Worm (Caenorhabditis elegans) whole organism, young adult: ENCODE data around the gene D2045.8.

Experiments used
- B0336.3 ChIP-seq: fragments of 200-800 bp; sonication (Bioruptor generic); IDR thresholded peaks from 2 replicates; pipeline ENCODE4 v1.3.6; 2022; ENCODE audit warnings: missing genetic modification characterization, missing compliant biosample characterization
- C06A6.2 ChIP-seq: fragments of 200-800 bp; sonication (Bioruptor generic); conservative IDR thresholded peaks from 2 replicates; pipeline ENCODE4 v1.3.6; 2022; ENCODE audit warnings: missing genetic modification characterization, missing compliant biosample characterization
- C17E4.6 ChIP-seq: fragments of 200-800 bp; sonication (Bioruptor generic); IDR thresholded peaks from 2 replicates; pipeline ENCODE4 v1.3.6; 2022; ENCODE audit warnings: missing genetic modification reagents, missing genetic modification characterization, missing compliant biosample characterization
- D2030.7 ChIP-seq: fragments of 200-800 bp; sonication (Bioruptor generic); IDR thresholded peaks from 2 replicates; pipeline ENCODE4 v1.3.6; 2022; ENCODE audit warnings: missing genetic modification reagents, missing genetic modification characterization, missing compliant biosample characterization
- F37B4.10 ChIP-seq: fragments of 200-800 bp; sonication (Bioruptor generic); IDR thresholded peaks from 2 replicates; pipeline ENCODE4 v1.3.6; 2022; ENCODE audit warnings: missing genetic modification characterization, missing compliant biosample characterization
- F49E8.2 ChIP-seq: sonication (generic microtip); optimal IDR thresholded peaks from 3 replicates; lab custom pipeline; 2017; ENCODE audit warnings: missing genetic modification characterization, mild to moderate bottlenecking, missing compliant biosample characterization, antibody characterized with exemption, moderate library complexity; ENCODE audit not compliant: insufficient read depth
- F52B5.7 ChIP-seq: sonication (generic microtip); optimal IDR thresholded peaks from 2 replicates; lab custom pipeline; 2016; ENCODE audit warnings: mild to moderate bottlenecking, missing genetic modification characterization, missing compliant biosample characterization
- F57A8.1 ChIP-seq: fragments of 200-800 bp; sonication (Bioruptor generic); optimal IDR thresholded peaks from 2 replicates; lab custom pipeline; 2018; ENCODE audit warnings: mild to moderate bottlenecking, missing genetic modification characterization, moderate library complexity, missing compliant biosample characterization
- K11D2.4 ChIP-seq: fragments of 200-800 bp; sonication (Bioruptor generic); IDR thresholded peaks from 2 replicates; pipeline ENCODE4 v1.3.6; 2022; ENCODE audit warnings: missing genetic modification reagents, missing genetic modification characterization, missing compliant biosample characterization
- T26A5.8 ChIP-seq: sonication (generic microtip); optimal IDR thresholded peaks from 2 replicates; lab custom pipeline; 2016; ENCODE audit warnings: missing genetic modification characterization, missing compliant biosample characterization
- Y95B8A.8 ChIP-seq: fragments of 200-800 bp; sonication (Bioruptor generic); IDR thresholded peaks from 2 replicates; pipeline ENCODE4 v1.3.6; 2022; ENCODE audit warnings: missing genetic modification reagents, missing genetic modification characterization, missing compliant biosample characterization
- ZK185.1 ChIP-seq: sonication (generic microtip); optimal IDR thresholded peaks from 2 replicates; lab custom pipeline; 2016; ENCODE audit warnings: mild to moderate bottlenecking, missing genetic modification characterization, missing compliant biosample characterization; ENCODE audit not compliant: poor library complexity, severe bottlenecking
- aptf-2 ChIP-seq: fragments of 200-800 bp; sonication (Bioruptor generic); conservative IDR thresholded peaks from 2 replicates; pipeline ENCODE4 v1.3.6; 2022; ENCODE audit warnings: missing genetic modification reagents, missing genetic modification characterization, missing compliant biosample characterization
- atf-7 ChIP-seq: sonication (generic microtip); optimal IDR thresholded peaks from 2 replicates; lab custom pipeline; 2017; ENCODE audit warnings: mild to moderate bottlenecking, missing genetic modification characterization, missing compliant biosample characterization
- ccch-3 ChIP-seq: fragments of 200-800 bp; sonication (Bioruptor generic); optimal IDR thresholded peaks from 2 replicates; lab custom pipeline; 2018; ENCODE audit warnings: mild to moderate bottlenecking, missing genetic modification characterization, missing compliant biosample characterization
- cebp-1 ChIP-seq, 2 experiments: fragments of 200-800 bp in 1 of 2; sonication (Bioruptor generic) in 1 of 2; sonication (generic microtip) in 1 of 2; IDR thresholded peaks in 1 of 2; optimal IDR thresholded peaks in 1 of 2; 2 replicates each; pipeline versions ENCODE4 v1.3.6 to Lab custom; 2017 to 2022; ENCODE audit warnings: missing compliant biosample characterization in 2 of 2, missing genetic modification characterization in 2 of 2, mild to moderate bottlenecking in 1 of 2, missing genetic modification reagents in 1 of 2, moderate library complexity in 1 of 2
- ceh-100 ChIP-seq: fragments of 200-800 bp; sonication (Bioruptor generic); IDR thresholded peaks from 2 replicates; pipeline ENCODE4 v1.3.6; 2022; ENCODE audit warnings: missing genetic modification reagents, missing genetic modification characterization, missing compliant biosample characterization
- ceh-40 ChIP-seq: fragments of 200-800 bp; sonication (Bioruptor generic); IDR thresholded peaks from 2 replicates; pipeline ENCODE4 v1.3.6; 2022; ENCODE audit warnings: missing genetic modification characterization, missing compliant biosample characterization
- chd-7 ChIP-seq: sonication (generic microtip); optimal IDR thresholded peaks from 2 replicates; lab custom pipeline; 2016; ENCODE audit warnings: mild to moderate bottlenecking, missing genetic modification characterization, moderate library complexity, missing compliant biosample characterization
- efl-1 ChIP-seq: fragments of 150-350 bp; optimal IDR thresholded peaks from 2 replicates; lab custom pipeline; 2014; ENCODE audit warnings: missing biosample characterization, missing genetic modification reagents, missing genetic modification characterization
- egl-44 ChIP-seq: fragments of 200-800 bp; sonication (Bioruptor generic); IDR thresholded peaks from 2 replicates; pipeline ENCODE4 v1.3.6; 2022; ENCODE audit warnings: missing genetic modification reagents, missing genetic modification characterization, missing compliant biosample characterization
- egrh-3 ChIP-seq: fragments of 200-800 bp; sonication (Bioruptor generic); IDR thresholded peaks from 2 replicates; pipeline ENCODE4 v1.3.6; 2022; ENCODE audit warnings: missing genetic modification reagents, missing genetic modification characterization, missing compliant biosample characterization
- ekl-4 ChIP-seq: fragments of 200-800 bp; sonication (Bioruptor generic); IDR thresholded peaks from 2 replicates; pipeline ENCODE4 v1.3.6; 2022; ENCODE audit warnings: missing genetic modification reagents, missing genetic modification characterization, missing compliant biosample characterization
- gei-17 ChIP-seq: fragments of 200-800 bp; sonication (Bioruptor generic); optimal IDR thresholded peaks from 2 replicates; lab custom pipeline; 2018; ENCODE audit warnings: mild to moderate bottlenecking, missing genetic modification characterization, missing compliant biosample characterization
- hlh-26 ChIP-seq: fragments of 200-800 bp; sonication (Bioruptor generic); conservative IDR thresholded peaks from 2 replicates; pipeline ENCODE4 v1.3.6; 2022; ENCODE audit warnings: missing genetic modification reagents, missing genetic modification characterization, missing compliant biosample characterization
- lag-1 ChIP-seq: fragments of 200-800 bp; sonication (Bioruptor generic); IDR thresholded peaks from 2 replicates; pipeline ENCODE4 v1.3.6; 2022; ENCODE audit warnings: missing genetic modification reagents, missing genetic modification characterization, missing compliant biosample characterization
- lin-26 ChIP-seq: fragments of 200-800 bp; sonication (Bioruptor generic); IDR thresholded peaks from 2 replicates; pipeline ENCODE4 v1.3.6; 2022; ENCODE audit warnings: missing genetic modification reagents, missing genetic modification characterization, missing compliant biosample characterization
- lin-40 ChIP-seq: sonication (generic microtip); optimal IDR thresholded peaks from 2 replicates; lab custom pipeline; 2016; ENCODE audit warnings: missing genetic modification characterization, mild to moderate bottlenecking, missing compliant biosample characterization, missing genotype, missing genetic modification reagents
- lsl-1 ChIP-seq: fragments of 200-800 bp; sonication (Bioruptor generic); optimal IDR thresholded peaks from 2 replicates; lab custom pipeline; 2018; ENCODE audit warnings: mild to moderate bottlenecking, missing genetic modification characterization, moderate library complexity, missing compliant biosample characterization
- madf-3 ChIP-seq: fragments of 200-800 bp; sonication (Bioruptor generic); IDR thresholded peaks from 2 replicates; pipeline ENCODE4 v1.3.6; 2022; ENCODE audit warnings: missing genetic modification reagents, missing genetic modification characterization, missing compliant biosample characterization
- madf-6 ChIP-seq: fragments of 200-800 bp; sonication (Bioruptor generic); IDR thresholded peaks from 2 replicates; pipeline ENCODE4 v1.3.6; 2022; ENCODE audit warnings: missing genetic modification reagents, missing genetic modification characterization, missing compliant biosample characterization
- mcd-1 ChIP-seq: fragments of 200-800 bp; sonication (Bioruptor generic); IDR thresholded peaks from 2 replicates; pipeline ENCODE4 v1.3.6; 2022; ENCODE audit warnings: missing genetic modification reagents, missing genetic modification characterization, missing compliant biosample characterization
- nfya-1 ChIP-seq: sonication (generic microtip); optimal IDR thresholded peaks from 2 replicates; lab custom pipeline; 2017; ENCODE audit warnings: antibody characterized with exemption, missing compliant biosample characterization, missing genetic modification characterization, borderline replicate concordance; ENCODE audit not compliant: insufficient read depth
- nfyb-1 ChIP-seq: fragments of 200-800 bp; sonication (Bioruptor generic); IDR thresholded peaks from 2 replicates; pipeline ENCODE4 v1.3.6; 2022; ENCODE audit warnings: missing genetic modification reagents, missing genetic modification characterization, missing compliant biosample characterization
- nhr-120 ChIP-seq: fragments of 200-800 bp; sonication (Bioruptor generic); IDR thresholded peaks from 2 replicates; pipeline ENCODE4 v1.3.6; 2022; ENCODE audit warnings: missing genetic modification characterization, missing compliant biosample characterization
- nhr-179 ChIP-seq: sonication (generic microtip); optimal IDR thresholded peaks from 2 replicates; lab custom pipeline; 2016; ENCODE audit warnings: mild to moderate bottlenecking, missing genetic modification characterization, missing compliant biosample characterization
- nhr-90 ChIP-seq: sonication (generic microtip); optimal IDR thresholded peaks from 2 replicates; lab custom pipeline; 2016; ENCODE audit warnings: missing genotype, mild to moderate bottlenecking, missing genetic modification characterization, missing compliant biosample characterization
- pha-4 ChIP-seq: fragments of 150-350 bp; sonication (generic microtip); optimal IDR thresholded peaks from 2 replicates; lab custom pipeline; 2014; ENCODE audit warnings: missing biosample characterization, missing genetic modification reagents, missing genetic modification characterization
- rcor-1 ChIP-seq: fragments of 200-800 bp; sonication (Bioruptor generic); IDR thresholded peaks from 2 replicates; pipeline ENCODE4 v1.3.6; 2022; ENCODE audit warnings: missing genetic modification reagents, missing genetic modification characterization, missing compliant biosample characterization
- sdz-38 ChIP-seq: sonication (generic microtip); optimal IDR thresholded peaks from 2 replicates; lab custom pipeline; 2016; ENCODE audit warnings: missing genotype, missing genetic modification characterization, missing compliant biosample characterization
- snpc-4 ChIP-seq, 5 experiments: fragments of 150-350 bp in 1 of 5; sonication (generic microtip) in 4 of 5; optimal IDR thresholded peaks; 2 replicates each; lab custom pipeline; 2014 to 2018; ENCODE audit warnings: missing genetic modification characterization in 5 of 5, missing biosample characterization in 3 of 5, antibody characterized with exemption in 2 of 5, mild to moderate bottlenecking in 2 of 5, missing compliant biosample characterization in 2 of 5, missing genotype in 2 of 5, moderate library complexity in 2 of 5, missing genetic modification reagents in 1 of 5
- somi-1 ChIP-seq: fragments of 200-800 bp; sonication (Bioruptor generic); optimal IDR thresholded peaks from 2 replicates; lab custom pipeline; 2018; ENCODE audit warnings: mild to moderate bottlenecking, missing genetic modification characterization, missing compliant biosample characterization
- tbx-9 ChIP-seq: sonication (generic microtip); optimal IDR thresholded peaks from 2 replicates; lab custom pipeline; 2016; ENCODE audit warnings: borderline replicate concordance, missing genetic modification characterization, inconsistent platforms, missing compliant biosample characterization
- zim-3 ChIP-seq: sonication (generic microtip); optimal IDR thresholded peaks from 2 replicates; lab custom pipeline; 2017; ENCODE audit warnings: mild to moderate bottlenecking, missing genetic modification characterization, moderate library complexity, missing compliant biosample characterization
- ztf-22 ChIP-seq: fragments of 200-800 bp; sonication (Bioruptor generic); optimal IDR thresholded peaks from 2 replicates; lab custom pipeline; 2018; ENCODE audit warnings: mild to moderate bottlenecking, missing genetic modification characterization, moderate library complexity, missing compliant biosample characterization
- ztf-28 ChIP-seq: fragments of 200-800 bp; sonication (Bioruptor generic); IDR thresholded peaks from 2 replicates; pipeline ENCODE4 v1.3.6; 2022; ENCODE audit warnings: missing genetic modification reagents, missing genetic modification characterization, missing compliant biosample characterization
- ztf-3 ChIP-seq: fragments of 200-800 bp; sonication (Bioruptor generic); optimal IDR thresholded peaks from 2 replicates; lab custom pipeline; 2018; ENCODE audit warnings: mild to moderate bottlenecking, missing genetic modification characterization, missing compliant biosample characterization

Gene D2045.8

ce11 chrIII:10506699-10507248 is 24.7 kb downstream of the D2045.8 start, which contains the start of the genes sip-1 and sly-1 (continued):
- TF ChIP-seq T26A5.8 (tag; lab: Kevin White, UChicago) = no peak
- no peak for TF ChIP-seq somi-1 (GFP tag; lab: Kevin White, UChicago)
- no peak for TF ChIP-seq lag-1 (GFP tag; lab: Robert Waterston, UW)
- TF ChIP-seq F52B5.7 (tag; lab: Kevin White, UChicago) = no peak
- no peak for TF ChIP-seq hlh-26 (GFP tag; lab: Robert Waterston, UW)
- no peak for TF ChIP-seq ekl-4 (GFP tag; lab: Robert Waterston, UW)
- no peak for TF ChIP-seq Y95B8A.8
- TF ChIP-seq lin-40 (tag; lab: Kevin White, UChicago) = peak; percentile 82
- no peak for TF ChIP-seq ccch-3
- TF ChIP-seq atf-7 (tag; lab: Kevin White, UChicago) = no peak
- peak; percentile 81 for TF ChIP-seq D2030.7
- no peak for TF ChIP-seq ztf-28 (GFP tag; lab: Robert Waterston, UW)
- no peak for TF ChIP-seq cebp-1 (GFP tag; IDR thresholded peaks at IDR 0.05; lab: Robert Waterston, UW)
- peak; percentile 25 for TF ChIP-seq cebp-1 (tag; optimal IDR thresholded peaks at IDR 0.05; lab: Kevin White, UChicago)
- TF ChIP-seq nhr-120 (GFP tag; lab: Robert Waterston, UW) = no peak
- TF ChIP-seq pha-4 (tag; lab: Kevin White, UChicago) = no peak
- TF ChIP-seq tbx-9 (tag; lab: Kevin White, UChicago) = no peak
- TF ChIP-seq chd-7 = no peak
- TF ChIP-seq ztf-3 (GFP tag; lab: Kevin White, UChicago) = no peak
- TF ChIP-seq nfyb-1 = no peak
- no peak for TF ChIP-seq F37B4.10 (GFP tag; lab: Robert Waterston, UW)
- no peak for TF ChIP-seq C17E4.6 (GFP tag; lab: Robert Waterston, UW)
- no peak for TF ChIP-seq ZK185.1 (tag; lab: Kevin White, UChicago)
- TF ChIP-seq madf-3 (GFP tag; lab: Robert Waterston, UW) = no peak
- peak; percentile 66 for TF ChIP-seq lsl-1 (GFP tag; lab: Kevin White, UChicago)
- TF ChIP-seq F49E8.2 (tag; lab: Kevin White, UChicago) = no peak
- TF ChIP-seq lin-26 (GFP tag; lab: Robert Waterston, UW) = no peak
- TF ChIP-seq B0336.3 (GFP tag; lab: Robert Waterston, UW) = no peak
- no peak for TF ChIP-seq C06A6.2 (GFP tag; lab: Robert Waterston, UW)
- peak; percentile 31; the same call in 1 of the 2 replicates for TF ChIP-seq K11D2.4 (GFP tag; lab: Robert Waterston, UW)
- TF ChIP-seq ztf-22 = no peak
- no peak for TF ChIP-seq nhr-90 (tag; lab: Kevin White, UChicago)
- TF ChIP-seq F57A8.1 (GFP tag; lab: Kevin White, UChicago) = no peak
- no peak for TF ChIP-seq egl-44
- no peak for TF ChIP-seq snpc-4 (GFP tag; optimal IDR thresholded peaks at IDR 0.05; lab: Kevin White, UChicago)
- peak in 2 of 4 experiments; percentile 13 to 68 for TF ChIP-seq snpc-4 (tag; optimal IDR thresholded peaks at IDR 0.05; lab: Kevin White, UChicago)
- no peak for TF ChIP-seq egrh-3 (GFP tag; lab: Robert Waterston, UW)
- TF ChIP-seq madf-6 (GFP tag; lab: Robert Waterston, UW) = peak; percentile 91
- TF ChIP-seq efl-1 = peak; percentile 84
- TF ChIP-seq gei-17 (GFP tag; lab: Kevin White, UChicago) = no peak
- no peak for TF ChIP-seq aptf-2
- no peak for TF ChIP-seq ceh-40
- no peak for TF ChIP-seq zim-3 (tag; lab: Kevin White, UChicago)
- TF ChIP-seq nfya-1 (tag; lab: Kevin White, UChicago) = no peak
- no peak for TF ChIP-seq sdz-38
- 0 out of 2 replicates have a peak, but pooled peaks have one; percentile 16 for TF ChIP-seq ceh-100 (GFP tag; lab: Robert Waterston, UW)
- TF ChIP-seq nhr-179 = no peak
- peak; percentile 86 for TF ChIP-seq mcd-1
- 0 out of 2 replicates have a peak, but pooled peaks have one; percentile 23 for TF ChIP-seq rcor-1
